Worm (Caenorhabditis elegans): Measurements from ENCODE around the gene W07G4.5.

W07G4.5 gene

DNA sequence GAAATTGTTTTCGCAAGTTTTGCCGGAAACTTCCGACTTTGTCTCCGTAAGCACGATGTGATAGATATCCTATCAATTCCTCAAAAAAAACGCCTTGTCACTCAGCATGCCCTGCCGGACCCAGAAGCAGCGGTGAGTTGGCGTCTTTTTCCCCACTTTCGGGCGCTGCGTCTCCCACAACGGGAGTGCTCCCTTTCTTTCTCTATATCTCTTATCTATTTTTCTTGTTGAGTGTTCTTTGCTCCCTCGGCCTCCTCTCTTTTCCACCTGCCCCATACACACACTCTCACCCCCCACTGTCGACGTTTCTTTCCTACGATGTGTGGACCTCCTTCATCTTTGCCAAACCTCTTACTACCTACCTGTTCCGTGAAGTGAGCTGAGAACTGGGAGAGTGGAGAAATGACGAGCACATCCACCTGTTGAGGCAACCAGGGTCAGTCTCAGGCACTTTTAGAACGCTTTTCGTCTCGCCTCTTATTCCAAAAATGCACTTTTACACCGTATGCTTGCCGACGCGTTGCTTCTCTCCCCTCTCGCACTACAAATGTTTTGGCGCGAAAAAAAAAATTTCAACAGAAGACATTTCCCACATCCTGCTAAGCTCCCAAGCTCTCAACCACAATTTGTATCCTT lies 38.3 kb downstream of the W07G4.5 start (continued):
- TF ChIP-seq dmd-4 (tag; optimal IDR thresholded peaks at IDR 0.05) (no peak), unc-55 (GFP tag; optimal IDR thresholded peaks at IDR 0.05) (peak; percentile 77), lsy-2 (tag; optimal IDR thresholded peaks at IDR 0.05) (peak; percentile 32 to 66), nhr-237 (tag; optimal IDR thresholded peaks at IDR 0.05) (no peak), zag-1 (tag; optimal IDR thresholded peaks at IDR 0.05) (peak; percentile 59), alr-1 (tag; optimal IDR thresholded peaks at IDR 0.05) (no peak), nhr-21 (tag; optimal IDR thresholded peaks at IDR 0.05) (peak; percentile 27), ama-1 (optimal IDR thresholded peaks at IDR 0.05) (peak; percentile 60), lin-39 (tag; optimal IDR thresholded peaks at IDR 0.05) (peak; percentile 55), sma-3 (GFP tag; optimal IDR thresholded peaks at IDR 0.05) (peak; percentile 51), mab-5 (tag; optimal IDR thresholded peaks at IDR 0.05) (no peak), ceh-16 (tag; optimal IDR thresholded peaks at IDR 0.05) (peak; percentile 61), ztf-4 (tag; optimal IDR thresholded peaks at IDR 0.05) (peak; percentile 75), elt-1 (tag; optimal IDR thresholded peaks at IDR 0.05) (no peak), lin-13 (GFP tag; optimal IDR thresholded peaks at IDR 0.05) (peak; percentile 73), peb-1 (tag; optimal IDR thresholded peaks at IDR 0.05) (no peak), mbf-1 (tag; optimal IDR thresholded peaks at IDR 0.05) (no peak), sem-4 (tag; optimal IDR thresholded peaks at IDR 0.05) (peak; percentile 87), gmeb-1 (tag; optimal IDR thresholded peaks at IDR 0.05) (no peak), nhr-11 (tag; optimal IDR thresholded peaks at IDR 0.05) (no peak), sma-9 (GFP tag; optimal IDR thresholded peaks at IDR 0.05) (peak; percentile 93), sma-9 (tag; optimal IDR thresholded peaks at IDR 0.05) (no peak), fos-1 (tag; optimal IDR thresholded peaks at IDR 0.05) (peak; percentile 43), nhr-25 (tag; optimal IDR thresholded peaks at IDR 0.05) (peak; percentile 57), unc-39 (tag; optimal IDR thresholded peaks at IDR 0.05) (peak; percentile 45)

DNA sequence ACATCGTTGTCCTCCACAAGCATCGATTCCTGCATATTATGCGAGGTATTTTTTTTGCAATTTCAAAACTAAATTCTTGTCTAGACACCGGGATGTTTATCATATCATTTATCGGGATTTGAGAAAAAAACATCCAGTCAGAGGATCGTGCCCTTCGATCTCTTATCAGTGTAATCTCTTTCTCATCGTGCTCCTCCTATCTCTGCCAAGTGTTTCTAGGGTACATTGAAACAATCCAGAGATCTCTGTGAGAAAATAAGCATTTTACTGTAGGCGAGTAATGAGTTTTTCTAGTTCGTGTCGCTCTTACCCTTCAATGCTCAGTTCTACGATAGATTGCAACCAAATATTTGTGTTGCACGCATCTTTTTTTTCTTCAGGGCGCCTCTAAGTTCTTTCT lies 40.7 kb downstream of the W07G4.5 start:
- TF ChIP-seq unc-39 (tag; optimal IDR thresholded peaks at IDR 0.05): no peak
- no peak for TF ChIP-seq R02D3.7 (tag; optimal IDR thresholded peaks at IDR 0.05)
- TF ChIP-seq unc-62 (GFP tag; optimal IDR thresholded peaks at IDR 0.05): no peak
- TF ChIP-seq ZK546.5 (tag; optimal IDR thresholded peaks at IDR 0.05): no peak
- TF ChIP-seq nhr-6 (tag; optimal IDR thresholded peaks at IDR 0.05): no peak
- TF ChIP-seq elt-1 (tag; optimal IDR thresholded peaks at IDR 0.05): no peak
- no peak for TF ChIP-seq aly-2 (tag; optimal IDR thresholded peaks at IDR 0.05)
- no peak for TF ChIP-seq snpc-4 (tag; optimal IDR thresholded peaks at IDR 0.05)
- no peak for TF ChIP-seq ztf-1 (GFP tag; conservative IDR thresholded peaks at IDR 0.05)

DNA sequence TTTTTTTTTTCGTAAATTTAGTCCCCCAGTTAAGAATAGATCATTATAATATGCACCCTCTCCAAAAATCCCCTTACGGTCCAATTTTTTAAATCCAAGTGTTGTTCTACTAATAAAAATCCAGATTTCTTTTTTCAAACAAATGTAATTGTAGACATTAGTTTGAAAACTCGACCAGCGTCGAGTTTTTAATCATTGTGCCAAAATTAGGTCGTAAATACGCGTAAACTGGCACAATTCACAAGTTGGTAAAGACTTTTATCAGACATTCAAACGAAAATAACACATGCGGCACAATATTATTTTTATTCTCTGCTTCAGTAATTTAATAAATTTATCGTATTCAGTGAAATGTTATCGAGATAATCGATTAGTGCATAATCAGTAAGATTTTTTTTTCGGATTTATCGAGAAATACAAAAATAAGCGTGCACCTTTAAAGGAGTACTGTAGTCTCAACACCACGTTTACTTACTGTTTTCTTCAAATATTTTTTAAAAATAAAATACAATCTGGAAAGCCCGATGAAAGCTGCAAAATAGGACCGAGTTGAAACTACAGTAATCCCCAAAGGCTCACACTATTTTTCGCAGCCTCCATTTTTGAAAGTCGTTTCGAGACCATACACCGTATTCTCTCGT lies 42.5 kb downstream of the W07G4.5 start, which contains the start of gene C34B4.4:
C34B4.4 (plus strand) TSS at position 276 of the 641 bp plus-strand sequence.
- TF ChIP-seq lsy-2 (tag; optimal IDR thresholded peaks at IDR 0.05): peak in 1 of 2 experiments; percentile 6
- no peak for TF ChIP-seq ztf-1 (GFP tag; conservative IDR thresholded peaks at IDR 0.05)
- no peak for TF ChIP-seq aly-2 (tag; optimal IDR thresholded peaks at IDR 0.05)
- TF ChIP-seq C34F6.9 (tag; optimal IDR thresholded peaks at IDR 0.05): no peak
- TF ChIP-seq sma-9 (GFP tag; optimal IDR thresholded peaks at IDR 0.05): peak; percentile 29
- no peak for TF ChIP-seq sma-9 (tag; optimal IDR thresholded peaks at IDR 0.05)
- TF ChIP-seq nhr-6 (tag; optimal IDR thresholded peaks at IDR 0.05): no peak
- no peak for TF ChIP-seq ceh-16 (tag; optimal IDR thresholded peaks at IDR 0.05)
- peak; percentile 9 for TF ChIP-seq lin-13 (GFP tag; optimal IDR thresholded peaks at IDR 0.05)
- no peak for TF ChIP-seq lin-39 (tag; optimal IDR thresholded peaks at IDR 0.05)
- peak; percentile 23 for TF ChIP-seq nhr-25 (tag; optimal IDR thresholded peaks at IDR 0.05)
- TF ChIP-seq Y55F3AM.14 (GFP tag; optimal IDR thresholded peaks at IDR 0.05): peak; percentile 31
- no peak for TF ChIP-seq nhr-10 (tag; optimal IDR thresholded peaks at IDR 0.05)

DNA sequence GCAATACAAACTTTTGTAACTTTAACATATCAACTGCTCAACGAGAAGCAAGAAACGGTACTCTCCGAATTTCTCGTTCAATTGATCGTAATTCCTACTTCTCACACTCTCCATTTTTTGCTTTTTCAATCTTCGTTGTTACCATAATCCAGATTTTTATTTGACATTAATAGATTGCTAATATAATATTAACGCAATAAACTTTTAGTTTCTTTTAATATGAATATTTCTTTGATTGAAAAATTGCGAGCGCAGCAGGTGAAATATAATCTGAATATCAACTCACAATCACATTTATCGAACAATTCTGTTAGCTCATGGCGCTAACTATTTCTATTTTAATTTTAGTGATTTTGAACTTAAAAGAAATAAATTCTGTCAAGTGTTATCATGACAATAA lies 44.6 kb downstream of the W07G4.5 start, which contains the start of gene lurp-4:
lurp-4 (plus strand) TSS at position 301 of the 400 bp plus-strand sequence.
- TF ChIP-seq aly-2 (tag; optimal IDR thresholded peaks at IDR 0.05): no peak
- TF ChIP-seq ama-1 (optimal IDR thresholded peaks at IDR 0.05): no peak
- TF ChIP-seq unc-62 (GFP tag; optimal IDR thresholded peaks at IDR 0.05): no peak
- no peak for TF ChIP-seq snpc-4 (tag; optimal IDR thresholded peaks at IDR 0.05)
- TF ChIP-seq R02D3.7 (tag; optimal IDR thresholded peaks at IDR 0.05): no peak
- no peak for TF ChIP-seq sma-3 (GFP tag; optimal IDR thresholded peaks at IDR 0.05)
- no peak for TF ChIP-seq unc-39 (tag; optimal IDR thresholded peaks at IDR 0.05)
- no peak for TF ChIP-seq nhr-23 (tag; optimal IDR thresholded peaks at IDR 0.05)
- no peak for TF ChIP-seq ztf-4 (tag; optimal IDR thresholded peaks at IDR 0.05)
- no peak for TF ChIP-seq nhr-12 (tag; optimal IDR thresholded peaks at IDR 0.05)
- TF ChIP-seq zag-1 (tag; optimal IDR thresholded peaks at IDR 0.05): no peak
- TF ChIP-seq nhr-11 (tag; optimal IDR thresholded peaks at IDR 0.05): no peak
- no peak for TF ChIP-seq elt-1 (tag; optimal IDR thresholded peaks at IDR 0.05)
- no peak for TF ChIP-seq Y55F3AM.14 (GFP tag; optimal IDR thresholded peaks at IDR 0.05)
- TF ChIP-seq lin-11 (tag; optimal IDR thresholded peaks at IDR 0.05): no peak
- TF ChIP-seq F13H6.1 (tag; optimal IDR thresholded peaks at IDR 0.05): no peak
- TF ChIP-seq dmd-4 (tag; optimal IDR thresholded peaks at IDR 0.05): no peak
- TF ChIP-seq C34F6.9 (tag; optimal IDR thresholded peaks at IDR 0.05): no peak
- TF ChIP-seq gmeb-1 (tag; optimal IDR thresholded peaks at IDR 0.05): no peak
- TF ChIP-seq skn-1 (tag; optimal IDR thresholded peaks at IDR 0.05): no peak

Measured in whole organism, L2 larva.